Worm (Caenorhabditis elegans): ENCODE results near the gene T02B11.8.

DNA sequence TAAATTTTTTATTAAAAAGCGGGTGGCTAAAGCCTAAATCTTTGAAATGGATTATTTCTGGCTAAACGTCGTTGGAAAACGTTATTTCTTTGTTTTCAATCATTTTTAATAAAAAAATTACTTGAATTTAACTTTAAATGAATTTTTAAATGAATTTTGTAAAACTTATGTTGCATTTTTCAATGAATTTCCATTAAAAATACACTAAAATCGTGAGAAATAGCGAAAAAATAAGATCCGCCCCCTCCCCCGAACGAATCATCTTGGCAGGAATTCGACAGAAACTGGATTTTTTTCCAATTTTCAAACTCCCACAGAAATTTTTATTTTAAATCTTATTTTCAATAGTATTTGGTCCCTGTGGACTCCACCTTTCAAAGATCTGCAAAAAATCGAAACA lies 704 bp upstream of the T02B11.8 start, which contains the start of gene srg-53:
- TF ChIP-seq zfp-3 (GFP tag; conservative IDR thresholded peaks at IDR 0.05) (no peak), nhr-237 (tag; optimal IDR thresholded peaks at IDR 0.05) (no peak), ama-1 (optimal IDR thresholded peaks at IDR 0.05) (no peak), R02D3.7 (tag; optimal IDR thresholded peaks at IDR 0.05) (no peak), lin-13 (GFP tag; optimal IDR thresholded peaks at IDR 0.05) (no peak), hmg-1.1 (GFP tag; IDR thresholded peaks at IDR 0.05) (no peak), hlh-30 (tag; optimal IDR thresholded peaks at IDR 0.05; ENCODE audit: insufficient read depth) (no peak), nhr-28 (tag; optimal IDR thresholded peaks at IDR 0.05) (no peak), unc-62 (GFP tag; optimal IDR thresholded peaks at IDR 0.05 in 1 of 2) (no peak), unc-62 (tag; optimal IDR thresholded peaks at IDR 0.05) (no peak)
